Worm (Caenorhabditis elegans): ENCODE results near the gene dpy-27.
"Not testable (repeated sequence)": the region's sequence is repeated elsewhere in the genome, so short reads cannot be mapped to it uniquely, and the experiment has no call there.

DNA sequence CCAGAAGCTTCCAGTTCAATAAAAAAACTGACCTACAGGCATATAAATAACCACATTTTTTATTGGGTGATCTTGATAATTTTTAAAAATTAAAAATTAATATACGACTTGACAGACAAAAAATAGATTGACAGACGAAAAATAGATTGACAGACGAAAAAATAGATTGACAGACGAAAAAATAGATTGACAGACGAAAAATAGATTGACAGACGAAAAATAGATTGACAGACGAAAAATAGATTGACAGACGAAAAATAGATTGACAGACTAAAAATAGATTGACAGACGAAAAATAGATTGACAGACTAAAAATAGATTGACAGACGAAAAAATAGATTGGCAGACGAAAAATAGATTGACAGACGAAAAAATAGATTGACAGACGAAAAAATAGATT is 49.1 kb downstream of the dpy-27 start:
- TF ChIP-seq ztf-29 (GFP tag; IDR thresholded peaks at IDR 0.05); med-1 (GFP tag; optimal IDR thresholded peaks at IDR 0.05; ENCODE audit: insufficient read depth); tab-1 (GFP tag; IDR thresholded peaks at IDR 0.05): not testable (repeated sequence)
- TF ChIP-seq T22C8.4 (GFP tag; IDR thresholded peaks at IDR 0.05) (peak; percentile 66), flt-1 (GFP tag; IDR thresholded peaks at IDR 0.05) (peak; percentile 85), ztf-23 (GFP tag; IDR thresholded peaks at IDR 0.05) (peak; percentile 85), klf-2 (GFP tag; conservative IDR thresholded peaks at IDR 0.05) (peak; percentile 73; the same call in 1 of the 2 replicates)

Measured in whole organism, midembryonic.